Fruit fly (Drosophila melanogaster) whole organism, adult: ENCODE results near the gene CG31157.

ENCODE experiments used
- CG11617 ChIP-seq: fragments of 200-800 bp; sonication (Bioruptor generic); optimal IDR thresholded peaks from 2 replicates; lab custom pipeline; 2017; ENCODE audit warnings: mild to moderate bottlenecking, missing biosample characterization, missing genetic modification reagents, missing genetic modification characterization
- CG12768 ChIP-seq: fragments of 200-800 bp; sonication (Bioruptor generic); optimal IDR thresholded peaks from 2 replicates; lab custom pipeline; 2017; ENCODE audit warnings: missing biosample characterization, missing genetic modification characterization, mild to moderate bottlenecking, moderate library complexity, missing genetic modification reagents
- CG14711 ChIP-seq: fragments of 200-800 bp; sonication (Bioruptor generic); optimal IDR thresholded peaks from 2 replicates; lab custom pipeline; 2018; ENCODE audit warnings: missing biosample characterization, mild to moderate bottlenecking, missing genetic modification characterization, moderate library complexity
- CG1620 ChIP-seq: fragments of 200-800 bp; sonication (Bioruptor generic); optimal IDR thresholded peaks from 2 replicates; lab custom pipeline; 2016; ENCODE audit warnings: missing biosample characterization, missing genetic modification characterization
- CG33017 ChIP-seq: fragments of 200-800 bp; sonication (Bioruptor generic); optimal IDR thresholded peaks from 2 replicates; lab custom pipeline; 2018; ENCODE audit warnings: missing biosample characterization, mild to moderate bottlenecking, missing genetic modification characterization, moderate library complexity
- CG5204 ChIP-seq: fragments of 200-800 bp; sonication (Bioruptor generic); optimal IDR thresholded peaks from 2 replicates; lab custom pipeline; 2016; ENCODE audit warnings: missing biosample characterization, missing genetic modification characterization
- CG7045 ChIP-seq: fragments of 200-800 bp; sonication (Bioruptor generic); optimal IDR thresholded peaks from 2 replicates; lab custom pipeline; 2017; ENCODE audit warnings: missing biosample characterization, mild to moderate bottlenecking, missing genetic modification characterization
- CG7101 ChIP-seq: fragments of 200-800 bp; sonication (Bioruptor generic); optimal IDR thresholded peaks from 2 replicates; lab custom pipeline; 2018; ENCODE audit warnings: missing biosample characterization, mild to moderate bottlenecking, missing genetic modification characterization, moderate library complexity
- Clk ChIP-seq: fragments of 200-800 bp; sonication (Bioruptor generic); optimal IDR thresholded peaks from 2 replicates; lab custom pipeline; 2017; ENCODE audit warnings: missing biosample characterization, missing genetic modification characterization
- Crg-1 ChIP-seq: fragments of 200-800 bp; sonication (Bioruptor generic); optimal IDR thresholded peaks from 2 replicates; lab custom pipeline; 2016; ENCODE audit warnings: missing biosample characterization, missing genetic modification characterization
- Hr96 ChIP-seq: fragments of 200-800 bp; sonication (Bioruptor generic); optimal IDR thresholded peaks from 2 replicates; lab custom pipeline; 2016; ENCODE audit warnings: missing biosample characterization, missing genetic modification characterization
- Mnt ChIP-seq: fragments of 200-800 bp; sonication (Bioruptor generic); optimal IDR thresholded peaks from 2 replicates; lab custom pipeline; 2016; ENCODE audit warnings: missing biosample characterization, mild to moderate bottlenecking, missing genetic modification characterization
- bab1 ChIP-seq: fragments of 200-800 bp; sonication (Bioruptor generic); optimal IDR thresholded peaks from 3 replicates; lab custom pipeline; 2019; ENCODE audit warnings: missing biosample characterization, mild to moderate bottlenecking, missing genetic modification characterization, moderate library complexity
- cic ChIP-seq: fragments of 200-800 bp; sonication (Bioruptor generic); optimal IDR thresholded peaks from 2 replicates; lab custom pipeline; 2017; ENCODE audit warnings: missing biosample characterization, mild to moderate bottlenecking, missing genetic modification characterization, moderate library complexity
- cnc ChIP-seq, 2 experiments: fragments of >200 bp; optimal IDR thresholded peaks; 2 replicates each; lab custom pipeline; 2017
- kay ChIP-seq: fragments of 200-800 bp; sonication (Bioruptor generic); peaks from one replicate; lab custom pipeline; 2016; ENCODE audit warnings: missing biosample characterization, missing genetic modification characterization, borderline replicate concordance
- ovo ChIP-seq: fragments of 200-800 bp; sonication (Bioruptor generic); optimal IDR thresholded peaks from 2 replicates; lab custom pipeline; 2016; ENCODE audit warnings: missing biosample characterization, missing genetic modification characterization
- pad ChIP-seq: fragments of 200-800 bp; sonication (Bioruptor generic); optimal IDR thresholded peaks from 3 replicates; lab custom pipeline; 2017; ENCODE audit warnings: missing biosample characterization, missing genetic modification characterization, mild to moderate bottlenecking, moderate library complexity, missing genetic modification reagents
- tj ChIP-seq: fragments of 200-800 bp; sonication (Bioruptor generic); optimal IDR thresholded peaks from 3 replicates; lab custom pipeline; 2017; ENCODE audit warnings: missing biosample characterization, mild to moderate bottlenecking, missing genetic modification characterization, moderate library complexity
- toe ChIP-seq: fragments of 200-800 bp; sonication (Bioruptor generic); optimal IDR thresholded peaks from 2 replicates; lab custom pipeline; 2016; ENCODE audit warnings: missing biosample characterization, missing genetic modification characterization

CG31157 gene

DNA sequence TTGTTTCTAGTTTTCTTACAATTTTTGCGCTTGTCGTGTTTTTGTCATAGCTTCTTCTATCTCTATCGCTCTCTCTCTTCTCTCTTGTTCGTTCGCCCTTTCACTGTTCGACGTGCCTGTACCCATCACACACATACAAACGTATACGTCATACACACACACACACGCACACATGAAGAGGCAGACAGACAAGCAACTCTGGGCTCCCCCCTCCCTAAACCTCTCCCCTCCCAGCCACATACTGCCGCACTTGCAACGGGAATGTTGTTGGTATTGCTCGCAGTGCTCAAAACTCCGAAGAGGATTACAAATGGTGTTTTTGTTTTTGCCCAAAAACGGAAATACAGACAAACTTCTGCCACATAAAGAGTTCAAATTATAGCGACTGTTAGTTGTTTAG lies 34.5 kb upstream of the CG31157 start:
- peak; percentile 43 for TF ChIP-seq pad (GFP tag; lab: Kevin White, UChicago)
- no peak for TF ChIP-seq cnc (optimal IDR thresholded peaks at IDR 0.05; lab: Kevin White, UChicago)
- TF ChIP-seq Hr96 (GFP tag; lab: Kevin White, UChicago), result no peak
- TF ChIP-seq CG7045 (GFP tag; lab: Kevin White, UChicago), result no peak

DNA sequence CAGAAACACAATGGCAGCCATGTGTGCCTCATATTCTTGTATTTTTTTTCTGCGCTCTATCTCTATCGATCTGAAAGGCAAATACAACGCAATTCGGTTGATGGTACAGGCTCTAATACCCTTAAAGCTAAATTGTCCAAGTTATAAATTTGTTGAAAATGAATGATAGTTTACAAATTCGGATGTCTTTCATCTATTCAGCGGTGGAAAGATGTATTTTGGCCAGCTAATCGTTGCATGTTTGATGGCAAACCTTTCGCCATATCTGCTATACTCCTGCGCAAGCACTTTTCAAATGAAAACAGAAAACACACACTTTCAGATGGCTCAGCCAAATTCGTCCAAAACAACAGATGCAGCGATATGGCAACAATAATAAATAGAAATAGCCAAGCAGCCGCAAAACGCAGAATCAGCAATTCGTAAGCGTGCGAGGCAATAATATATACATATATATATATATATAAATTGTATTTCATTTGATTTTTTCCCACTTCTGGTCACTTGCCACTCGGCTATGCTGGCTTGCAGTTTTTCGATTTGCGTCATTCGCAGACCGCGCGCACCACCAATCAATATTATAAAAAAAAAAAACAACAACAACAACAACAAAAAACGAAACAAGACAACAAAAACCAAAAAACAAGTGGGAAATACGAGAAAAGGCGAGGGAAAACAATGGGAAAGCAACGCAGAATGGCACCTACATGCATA lies 33.2 kb upstream of the CG31157 start:
- TF ChIP-seq kay (GFP tag; lab: Kevin White, UChicago), result peak; percentile 89
- TF ChIP-seq CG14711 (tag; lab: Kevin White, UChicago), result peak; percentile 23
- TF ChIP-seq CG1620, result no peak
- peak; percentile 96 for TF ChIP-seq tj

DNA sequence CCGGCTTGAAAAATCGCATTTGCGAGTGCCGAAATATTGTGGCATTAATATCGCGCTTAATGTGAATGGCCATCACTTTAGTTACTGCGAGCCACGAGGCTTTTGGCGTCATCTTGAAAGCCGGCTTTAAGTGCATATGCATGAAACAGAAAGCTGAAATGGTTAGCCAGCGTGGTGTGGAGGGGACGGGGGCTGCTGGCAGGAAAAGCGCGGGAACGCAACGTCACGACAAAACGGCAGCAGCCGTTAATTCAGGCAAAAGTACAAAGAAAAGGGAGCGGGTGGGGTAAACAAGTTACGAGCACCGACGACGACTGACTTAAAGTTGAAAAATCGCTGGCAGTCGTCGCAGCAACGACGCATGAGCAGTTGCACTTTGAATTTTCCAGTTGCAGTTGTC lies 32.1 kb upstream of the CG31157 start:
- TF ChIP-seq Mnt (GFP tag; lab: Kevin White, UChicago) (no peak), CG5204 (GFP tag; lab: Kevin White, UChicago) (no peak), CG33017 (no peak), Clk (GFP tag; lab: Kevin White, UChicago) (no peak), kay (GFP tag; lab: Kevin White, UChicago) (no peak), tj (no peak), cic (GFP tag; lab: Kevin White, UChicago) (no peak), CG11617 (no peak), cnc (optimal IDR thresholded peaks at IDR 0.05; lab: Kevin White, UChicago) (no peak), CG7045 (GFP tag; lab: Kevin White, UChicago) (no peak), CG12768 (GFP tag; lab: Kevin White, UChicago) (no peak), Crg-1 (GFP tag; lab: Kevin White, UChicago) (no peak), toe (GFP tag; lab: Kevin White, UChicago) (no peak), Hr96 (GFP tag; lab: Kevin White, UChicago) (no peak), pad (GFP tag; lab: Kevin White, UChicago) (no peak)

DNA sequence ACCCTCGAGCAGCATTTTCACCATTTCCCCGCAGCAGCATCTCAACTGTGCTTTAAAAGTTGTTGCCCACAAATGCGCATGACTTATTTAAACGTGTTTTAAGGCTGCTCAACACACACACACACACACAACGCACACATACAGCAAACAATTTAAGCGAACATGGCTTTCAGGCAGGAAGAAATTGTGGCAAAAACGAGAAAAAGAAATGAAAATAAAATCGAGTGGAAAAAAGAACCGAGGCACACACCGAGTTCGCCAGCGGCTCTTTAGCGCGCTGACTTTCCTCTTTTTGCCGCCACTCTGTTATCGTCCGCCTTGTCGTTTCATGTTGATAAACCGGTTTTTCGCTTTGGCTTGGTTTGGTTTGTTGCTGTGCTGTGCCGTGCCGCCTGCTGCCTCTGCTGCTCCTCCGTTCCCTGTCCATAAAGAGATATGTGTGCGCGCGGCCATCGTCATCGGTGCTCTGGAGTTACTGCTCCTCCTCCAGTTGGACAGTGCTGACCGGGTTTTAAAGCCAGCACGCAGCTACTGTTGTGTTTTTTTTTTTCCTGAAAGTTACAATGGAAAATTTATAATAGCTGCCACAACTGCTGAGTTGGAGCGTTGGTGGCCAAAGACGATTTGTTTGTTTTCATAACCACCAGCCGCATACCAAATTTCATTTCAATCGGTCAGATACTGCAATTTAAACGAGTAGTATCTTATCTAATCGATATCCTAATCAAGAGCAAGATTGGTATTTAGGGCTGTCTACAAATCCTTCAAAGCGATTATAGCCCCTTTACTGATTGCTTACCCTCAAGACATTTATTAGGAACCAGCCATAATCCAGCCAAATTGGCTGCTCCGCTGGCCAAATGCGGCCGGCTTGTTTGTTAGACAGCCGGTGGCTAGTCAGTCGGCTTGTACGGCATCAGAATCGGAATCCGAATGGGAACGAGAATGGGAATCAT lies 31.4 kb upstream of the CG31157 start:
- TF ChIP-seq Hr96 (GFP tag; lab: Kevin White, UChicago) (no peak), ovo (GFP tag; lab: Kevin White, UChicago) (peak; percentile 15), CG11617 (no peak), CG5204 (GFP tag; lab: Kevin White, UChicago) (no peak), Crg-1 (GFP tag; lab: Kevin White, UChicago) (no peak), CG7101 (tag; lab: Kevin White, UChicago) (no peak), kay (GFP tag; lab: Kevin White, UChicago) (peak; percentile 67), toe (GFP tag; lab: Kevin White, UChicago) (no peak), Clk (GFP tag; lab: Kevin White, UChicago) (no peak), cnc (optimal IDR thresholded peaks at IDR 0.05; lab: Kevin White, UChicago) (no peak), bab1 (GFP tag; lab: Kevin White, UChicago) (no peak), pad (GFP tag; lab: Kevin White, UChicago) (no peak), CG12768 (GFP tag; lab: Kevin White, UChicago) (peak; percentile 21), CG33017 (no peak), Mnt (GFP tag; lab: Kevin White, UChicago) (no peak), CG1620 (no peak)

DNA sequence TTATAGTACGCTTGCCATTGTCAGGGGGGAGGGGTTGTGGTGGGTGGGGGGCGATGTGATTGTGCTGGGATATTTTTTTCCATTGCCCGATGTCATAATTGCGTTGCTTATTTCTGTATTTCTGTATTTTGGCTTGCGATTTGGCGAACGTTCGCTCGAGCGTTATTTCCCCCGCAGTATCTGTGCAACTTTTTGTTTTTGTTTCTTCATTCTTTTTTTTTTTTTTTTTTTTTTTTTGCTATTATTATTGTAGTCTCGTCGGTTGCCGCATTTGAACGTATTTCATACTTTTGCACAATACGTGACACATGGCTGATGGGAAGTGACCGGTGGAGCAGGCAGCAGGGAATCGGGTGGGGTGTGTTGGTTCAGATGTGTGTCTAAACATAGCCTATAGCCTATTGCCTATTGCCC lies 29.9 kb upstream of the CG31157 start:
- peak; percentile 91 for TF ChIP-seq kay (GFP tag; lab: Kevin White, UChicago)
- no peak for TF ChIP-seq pad (GFP tag; lab: Kevin White, UChicago)
- peak; percentile 90 for TF ChIP-seq cic (GFP tag; lab: Kevin White, UChicago)
- TF ChIP-seq CG7045 (GFP tag; lab: Kevin White, UChicago), result no peak
- no peak for TF ChIP-seq CG7101 (tag; lab: Kevin White, UChicago)
- TF ChIP-seq CG12768 (GFP tag; lab: Kevin White, UChicago), result peak; percentile 47
- no peak for TF ChIP-seq ovo (GFP tag; lab: Kevin White, UChicago)
- no peak for TF ChIP-seq cnc (optimal IDR thresholded peaks at IDR 0.05; lab: Kevin White, UChicago)
- peak; percentile 8 for TF ChIP-seq CG11617
- TF ChIP-seq tj, result peak; percentile 40
- no peak for TF ChIP-seq Hr96 (GFP tag; lab: Kevin White, UChicago)
- TF ChIP-seq Mnt (GFP tag; lab: Kevin White, UChicago), result peak; percentile 65

DNA sequence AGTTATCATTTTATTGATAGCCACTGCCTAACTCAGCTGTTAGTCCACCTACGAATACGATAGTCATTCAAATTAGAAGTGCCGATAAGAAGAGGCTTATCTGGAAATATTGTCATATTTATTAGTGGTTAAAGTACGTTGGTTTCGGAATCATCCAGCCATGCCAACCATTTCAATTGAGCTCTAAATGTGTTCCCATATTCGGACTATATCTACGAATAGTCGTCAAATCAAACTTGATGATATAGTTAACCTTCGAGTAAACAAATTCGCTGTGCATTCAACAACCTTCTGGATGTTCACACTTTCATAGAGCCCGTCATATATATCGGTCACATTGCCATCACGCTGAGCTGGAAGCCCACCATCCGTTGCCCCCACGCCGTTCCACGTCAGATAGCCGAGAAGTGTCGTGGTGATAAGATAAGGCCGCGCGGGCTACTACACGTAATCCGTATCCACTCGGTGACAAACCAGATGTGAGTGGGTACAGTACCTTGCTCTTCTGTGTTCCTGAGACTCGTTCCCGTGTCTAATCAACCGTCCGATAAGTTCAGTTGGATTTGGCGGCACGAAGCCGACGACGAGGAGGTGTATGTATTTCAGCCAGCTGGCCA lies 29.1 kb upstream of the CG31157 start:
- TF ChIP-seq CG7045 (GFP tag; lab: Kevin White, UChicago) (no peak), bab1 (GFP tag; lab: Kevin White, UChicago) (no peak), ovo (GFP tag; lab: Kevin White, UChicago) (peak; percentile 5), pad (GFP tag; lab: Kevin White, UChicago) (no peak), cic (GFP tag; lab: Kevin White, UChicago) (peak; percentile 42), tj (no peak), CG1620 (no peak), CG5204 (GFP tag; lab: Kevin White, UChicago) (no peak), toe (GFP tag; lab: Kevin White, UChicago) (no peak), kay (GFP tag; lab: Kevin White, UChicago) (no peak), CG11617 (no peak), CG14711 (tag; lab: Kevin White, UChicago) (no peak), Clk (GFP tag; lab: Kevin White, UChicago) (no peak), CG33017 (peak; percentile 19), Crg-1 (GFP tag; lab: Kevin White, UChicago) (no peak), Hr96 (GFP tag; lab: Kevin White, UChicago) (no peak), cnc (optimal IDR thresholded peaks at IDR 0.05; lab: Kevin White, UChicago) (no peak), CG7101 (tag; lab: Kevin White, UChicago) (no peak), CG12768 (GFP tag; lab: Kevin White, UChicago) (no peak), Mnt (GFP tag; lab: Kevin White, UChicago) (peak; percentile 36)
